Fruit fly (Drosophila melanogaster) S2 (cell line): Measurements from ENCODE around the gene Efa6.

Source experiments
- CG8478 ChIP-seq: fragments of >200 bp; optimal IDR thresholded peaks from 2 replicates; lab custom pipeline; 2018
- CTCF ChIP-seq, 2 experiments: fragments of >200 bp; optimal IDR thresholded peaks; 2 replicates each; lab custom pipeline; 2018

The Efa6 gene

DNA sequence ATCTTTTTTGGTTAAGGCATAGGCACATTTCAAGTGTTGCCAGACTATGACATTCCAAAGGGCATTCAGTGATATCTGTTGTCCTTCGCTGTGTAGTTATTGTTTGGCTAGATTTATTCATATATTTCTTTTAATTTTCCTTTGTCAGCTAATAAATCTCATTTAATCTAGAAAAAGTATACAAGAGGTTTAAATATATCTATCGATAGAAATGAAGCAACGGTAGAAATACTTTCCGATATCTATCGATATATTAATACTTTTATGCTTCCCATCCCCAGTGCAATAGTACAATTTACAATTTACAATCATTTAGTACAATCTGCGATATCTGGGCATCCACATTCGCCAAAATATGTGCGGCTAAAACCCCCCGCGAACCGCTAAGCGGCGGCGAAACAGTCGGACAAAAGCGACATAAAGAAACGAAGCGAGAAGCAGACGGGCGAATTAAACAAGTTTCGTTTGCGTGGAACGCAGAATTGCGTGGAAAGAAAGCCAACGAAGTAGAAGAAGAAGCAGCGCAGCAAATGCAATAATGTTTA is at the start of gene Efa6:
Gene Efa6 (plus strand): TSS at position 337 of the 545 bp plus-strand sequence.
- TF ChIP-seq CG8478 (lab: Kevin White, UChicago), result no peak
- no peak for TF ChIP-seq CTCF (optimal IDR thresholded peaks at IDR 0.05; lab: Kevin White, UChicago)

DNA sequence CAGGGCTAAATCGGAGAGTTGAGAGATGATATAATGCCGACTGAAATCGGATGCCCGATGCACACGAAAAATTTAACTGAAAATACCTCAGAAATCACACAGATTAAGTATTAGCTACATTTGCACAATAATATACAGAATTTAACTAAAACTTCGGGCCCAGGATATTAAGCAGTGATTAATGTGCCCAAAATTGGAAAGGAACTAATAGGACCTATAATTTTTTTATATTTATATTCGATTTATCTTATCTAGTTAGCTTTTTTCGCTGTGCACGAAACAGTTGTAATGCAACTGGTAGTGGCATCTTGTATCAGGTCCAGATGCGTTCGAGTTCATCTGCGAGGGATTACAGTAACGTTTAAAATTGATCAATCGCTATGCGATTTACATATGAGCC is 48.7 kb upstream of the Efa6 start:
- TF ChIP-seq CTCF (optimal IDR thresholded peaks at IDR 0.05; lab: Kevin White, UChicago), result no peak
- TF ChIP-seq CG8478 (lab: Kevin White, UChicago), result no peak

DNA sequence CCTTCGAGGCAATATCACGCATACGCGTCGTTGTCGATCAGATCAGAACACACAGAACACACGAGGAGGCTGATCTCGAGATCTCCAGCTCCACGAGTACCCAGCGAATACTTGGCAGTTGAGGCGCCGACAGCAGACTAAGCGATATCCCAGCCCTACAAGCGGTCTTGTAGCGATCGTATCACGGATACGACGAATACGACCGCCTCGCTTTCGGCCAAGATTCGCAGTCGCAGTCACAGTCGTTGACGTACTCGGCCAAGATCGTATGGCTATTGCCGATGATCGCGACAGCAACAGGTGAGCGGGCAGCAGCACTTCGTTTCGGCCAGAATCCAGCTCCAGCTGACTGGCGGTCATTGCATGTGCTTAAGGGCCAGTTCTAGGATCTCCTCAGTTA is 47.8 kb upstream of the Efa6 start, which contains the start of gene CG5326:
Gene CG5326 (minus strand): TSS at position 158 of the 400 bp plus-strand sequence.
- TF ChIP-seq CTCF (optimal IDR thresholded peaks at IDR 0.05; lab: Kevin White, UChicago), result no peak

dm6 chr3R:22540686-22541085 is 46.9 kb upstream of the Efa6 start:
- TF ChIP-seq CG8478 (lab: Kevin White, UChicago) (no peak), CTCF (optimal IDR thresholded peaks at IDR 0.05; lab: Kevin White, UChicago) (no peak)

DNA sequence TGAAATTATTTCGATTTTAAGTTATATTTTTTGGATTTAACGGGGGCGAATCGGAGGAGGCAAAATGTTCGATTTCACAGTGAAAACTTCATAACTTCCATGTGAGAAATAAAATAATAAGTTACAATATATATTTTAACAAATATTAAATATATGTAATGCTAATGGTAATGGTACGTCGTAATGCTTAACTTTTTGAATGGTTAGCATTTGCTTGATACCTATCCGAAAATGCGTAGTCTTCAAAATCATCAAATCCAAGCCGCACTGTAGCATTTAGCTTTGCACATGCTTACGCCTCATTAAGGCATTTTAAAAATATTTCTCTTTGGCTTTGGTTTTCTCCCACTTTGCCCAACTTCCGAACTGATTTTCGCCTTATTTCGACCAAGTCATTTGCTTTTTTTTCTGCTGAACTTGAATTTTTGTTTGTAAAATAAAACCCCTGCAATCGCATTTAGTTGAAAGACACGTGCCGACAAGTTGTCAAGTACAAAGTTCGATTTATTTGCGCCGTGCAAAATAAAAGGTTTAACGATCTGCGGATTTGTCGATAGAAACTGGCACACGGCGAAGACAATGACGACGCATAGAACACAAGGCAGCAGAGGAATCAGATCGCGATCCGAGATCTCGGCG is 44.7 kb upstream of the Efa6 start:
- TF ChIP-seq CTCF (optimal IDR thresholded peaks at IDR 0.05; lab: Kevin White, UChicago) (no peak), CG8478 (lab: Kevin White, UChicago) (no peak)

DNA sequence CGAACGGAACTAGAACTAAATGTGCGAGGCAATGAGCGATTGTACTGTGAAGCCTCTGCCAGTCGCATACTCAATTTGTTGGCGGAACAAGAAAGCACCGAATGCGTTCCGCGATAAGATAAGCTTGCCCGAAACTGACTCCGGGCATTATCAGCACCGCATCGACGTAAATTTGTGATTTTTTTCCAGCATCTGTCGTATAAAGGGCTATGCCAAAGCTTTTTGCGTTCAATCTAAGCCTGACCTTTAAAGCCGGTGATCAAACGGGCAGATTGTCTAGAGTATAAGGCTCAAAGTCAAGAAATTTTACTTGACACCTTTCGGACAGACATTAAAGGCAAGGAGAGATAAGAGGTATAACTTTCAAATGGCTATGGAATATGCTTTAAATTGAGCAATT is 41.5 kb upstream of the Efa6 start:
- TF ChIP-seq CG8478 (lab: Kevin White, UChicago), result no peak
- TF ChIP-seq CTCF (optimal IDR thresholded peaks at IDR 0.05; lab: Kevin White, UChicago), result no peak

DNA sequence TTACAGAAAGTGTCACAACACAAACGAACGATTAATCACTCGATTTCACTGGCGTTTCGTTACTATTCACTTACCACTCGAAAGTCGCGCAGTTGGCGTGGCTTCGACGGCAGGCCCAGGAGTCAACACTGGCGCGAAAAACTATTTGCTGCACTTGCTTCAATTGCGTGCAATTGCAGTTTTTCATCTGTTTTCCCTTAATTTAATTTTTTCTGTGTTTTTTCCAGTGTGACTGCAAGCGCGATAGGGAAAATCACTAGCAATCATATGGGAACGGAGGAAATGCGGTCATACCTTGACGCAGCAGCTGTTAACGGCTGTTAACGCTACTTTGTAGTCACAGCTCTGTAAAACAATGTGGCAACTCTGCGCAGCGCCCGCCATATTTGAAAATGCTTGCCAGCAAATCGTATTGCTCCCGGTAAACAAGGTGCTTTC is 40.0 kb upstream of the Efa6 start, which contains the start of gene AdipoR:
Gene AdipoR (minus strand): TSS at position 262 of the 438 bp plus-strand sequence.
- TF ChIP-seq CG8478 (lab: Kevin White, UChicago) (no peak), CTCF (optimal IDR thresholded peaks at IDR 0.05; lab: Kevin White, UChicago) (peak in 1 of 2 experiments; percentile 25)

DNA sequence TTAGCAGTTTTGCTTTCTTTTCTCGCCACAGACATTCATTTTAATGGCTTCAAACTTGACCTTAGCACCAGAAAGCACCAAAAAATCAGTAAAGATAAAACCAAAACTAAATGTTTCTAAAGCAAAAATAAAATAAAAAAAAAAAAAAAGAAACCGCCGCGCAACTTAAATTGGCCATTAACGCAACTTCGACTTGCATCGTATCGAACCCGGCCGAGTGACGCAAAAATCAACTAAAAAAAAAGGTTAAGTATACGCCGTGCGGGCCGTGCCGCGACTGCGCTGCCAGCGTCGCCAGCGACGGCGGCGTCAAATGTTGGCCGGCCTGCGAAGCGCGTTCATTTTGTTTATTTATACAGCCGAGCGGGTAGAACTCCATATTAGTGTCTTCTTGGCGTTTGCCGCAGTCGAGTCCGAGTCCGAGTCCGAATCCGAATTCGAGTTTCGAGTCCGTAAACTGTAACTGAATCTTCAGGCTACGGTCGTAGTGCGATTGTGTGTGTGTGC is 37.2 kb upstream of the Efa6 start, which contains the start of gene bond:
Gene bond (plus strand): TSS at position 375 of the 507 bp plus-strand sequence.
- no peak for TF ChIP-seq CG8478 (lab: Kevin White, UChicago)

DNA sequence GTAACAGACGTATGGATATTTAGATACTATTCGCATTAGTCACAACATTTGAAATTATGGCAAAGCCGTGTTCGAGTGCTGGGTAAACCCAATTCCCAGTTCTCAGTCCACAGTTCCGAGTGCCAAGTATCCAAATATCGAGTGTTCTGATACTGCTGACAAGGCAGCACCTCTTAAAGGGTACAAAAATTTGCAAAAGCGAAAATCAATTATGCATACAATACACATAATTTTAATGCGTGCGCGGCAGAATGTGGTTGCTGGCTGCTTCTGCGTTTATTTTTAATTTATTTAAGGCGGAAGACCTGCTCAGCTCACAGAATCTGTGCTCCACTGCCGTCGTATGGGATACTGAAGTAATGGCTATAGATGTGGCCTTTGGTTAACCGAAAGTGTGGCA is 34.9 kb upstream of the Efa6 start:
- no peak for TF ChIP-seq CG8478 (lab: Kevin White, UChicago)
- no peak for TF ChIP-seq CTCF (optimal IDR thresholded peaks at IDR 0.05; lab: Kevin White, UChicago)

- TF ChIP-seq CG8478 (lab: Kevin White, UChicago) (no peak), CTCF (optimal IDR thresholded peaks at IDR 0.05; lab: Kevin White, UChicago) (no peak)
Observed at dm6 chr3R:22557100-22557741, 30.3 kb upstream of the Efa6 start.

dm6 chr3R:22558398-22558797 is 29.2 kb upstream of the Efa6 start:
- TF ChIP-seq CTCF (optimal IDR thresholded peaks at IDR 0.05; lab: Kevin White, UChicago) (no peak), CG8478 (lab: Kevin White, UChicago) (no peak)

- no peak for TF ChIP-seq CTCF (optimal IDR thresholded peaks at IDR 0.05; lab: Kevin White, UChicago)
- TF ChIP-seq CG8478 (lab: Kevin White, UChicago), result no peak
Observed at dm6 chr3R:22560224-22560623, 27.3 kb upstream of the Efa6 start.

dm6 chr3R:22562502-22562901 is 25.1 kb upstream of the Efa6 start, which contains the start of gene sit:
Gene sit (minus strand): TSS chr3R:22562572.
- no peak for TF ChIP-seq CTCF (optimal IDR thresholded peaks at IDR 0.05; lab: Kevin White, UChicago)
- TF ChIP-seq CG8478 (lab: Kevin White, UChicago), result no peak

- TF ChIP-seq CG8478 (lab: Kevin White, UChicago), result no peak
- TF ChIP-seq CTCF (optimal IDR thresholded peaks at IDR 0.05; lab: Kevin White, UChicago), result no peak
Observed at dm6 chr3R:22564076-22564475, 23.5 kb upstream of the Efa6 start.

DNA sequence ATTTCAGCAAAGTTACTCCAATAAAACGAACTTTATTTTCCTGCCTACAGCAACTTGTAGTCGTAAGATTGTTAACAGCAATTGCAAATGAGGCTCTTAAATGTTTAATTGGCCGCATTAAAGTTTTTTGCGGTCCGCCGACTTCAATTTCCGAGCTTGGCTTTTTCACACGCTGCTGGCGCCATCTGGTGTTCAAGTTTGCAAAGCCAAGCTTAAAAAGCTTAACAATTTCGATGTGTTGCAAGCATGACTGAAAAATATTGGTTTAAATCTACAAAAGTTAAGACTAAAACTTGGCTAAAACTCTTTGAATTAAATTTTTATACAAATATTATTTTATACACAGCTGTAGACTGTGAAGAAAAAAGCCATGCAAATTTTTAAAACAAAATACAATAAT is 22.8 kb upstream of the Efa6 start:
- no peak for TF ChIP-seq CG8478 (lab: Kevin White, UChicago)
- TF ChIP-seq CTCF (optimal IDR thresholded peaks at IDR 0.05; lab: Kevin White, UChicago), result peak in 1 of 2 experiments; percentile 49
